Comparison of ENCODE assay signal across 4 worm cellular contexts in genomic region chrV:14505745-14506214, ce11.
TF ChIP-seq lines count a peak whose summit lies in the region.

No protein-coding gene starts in this region.

TF ChIP-seq in whole organism, L2 larva, 48 proteins besides CTCF, POLR2A, EP300 and RAD21 (continued from another document):
- TF ChIP-seq alr-1 (tag; optimal IDR thresholded peaks at IDR 0.05; lab: Kevin White, UChicago) (no peak), nhr-25 (tag; optimal IDR thresholded peaks at IDR 0.05; lab: Kevin White, UChicago) (peak; percentile 48), nhr-10 (tag; optimal IDR thresholded peaks at IDR 0.05; lab: Kevin White, UChicago) (no peak), unc-39 (tag; optimal IDR thresholded peaks at IDR 0.05; lab: Kevin White, UChicago) (no peak), elt-3 (tag; optimal IDR thresholded peaks at IDR 0.05; lab: Kevin White, UChicago) (no peak), mab-5 (tag; optimal IDR thresholded peaks at IDR 0.05; lab: Kevin White, UChicago) (no peak), nhr-23 (tag; optimal IDR thresholded peaks at IDR 0.05; lab: Kevin White, UChicago) (no peak), unc-62 (GFP tag; optimal IDR thresholded peaks at IDR 0.05; lab: Kevin White, UChicago) (no peak), elt-1 (tag; optimal IDR thresholded peaks at IDR 0.05; lab: Kevin White, UChicago) (peak; percentile 85), crh-2 (tag; optimal IDR thresholded peaks at IDR 0.05; lab: Kevin White, UChicago) (no peak), nhr-129 (tag; optimal IDR thresholded peaks at IDR 0.05; lab: Kevin White, UChicago) (no peak), unc-55 (GFP tag; optimal IDR thresholded peaks at IDR 0.05; lab: Kevin White, UChicago) (no peak), sem-4 (tag; optimal IDR thresholded peaks at IDR 0.05; lab: Kevin White, UChicago) (peak; percentile 42), ztf-1 (GFP tag; conservative IDR thresholded peaks at IDR 0.05; lab: Robert Waterston, UW) (no peak), nhr-6 (tag; optimal IDR thresholded peaks at IDR 0.05; lab: Kevin White, UChicago) (no peak), ceh-16 (tag; optimal IDR thresholded peaks at IDR 0.05; lab: Kevin White, UChicago) (peak; percentile 89), skn-1 (tag; optimal IDR thresholded peaks at IDR 0.05; lab: Kevin White, UChicago) (peak; percentile 28), ztf-11 (tag; optimal IDR thresholded peaks at IDR 0.05; lab: Kevin White, UChicago) (no peak), mbf-1 (tag; optimal IDR thresholded peaks at IDR 0.05; lab: Kevin White, UChicago) (no peak), egl-27 (tag; optimal IDR thresholded peaks at IDR 0.05; lab: Kevin White, UChicago) (peak; percentile 73), lin-11 (tag; optimal IDR thresholded peaks at IDR 0.05; lab: Kevin White, UChicago) (no peak), peb-1 (tag; optimal IDR thresholded peaks at IDR 0.05; lab: Kevin White, UChicago) (no peak), R02D3.7 (tag; optimal IDR thresholded peaks at IDR 0.05; lab: Kevin White, UChicago) (no peak), ZK546.5 (tag; optimal IDR thresholded peaks at IDR 0.05; lab: Kevin White, UChicago) (no peak), ceh-82 (tag; optimal IDR thresholded peaks at IDR 0.05; lab: Kevin White, UChicago) (no peak)

TF ChIP-seq in whole organism, L4 larva, 104 proteins besides CTCF, POLR2A, EP300 and RAD21 (continued from another document and continues in another):
- TF ChIP-seq lin-38 (GFP tag; IDR thresholded peaks at IDR 0.05; lab: Robert Waterston, UW) = no peak
- TF ChIP-seq dve-1 (tag; optimal IDR thresholded peaks at IDR 0.05; lab: Kevin White, UChicago; ENCODE audit: insufficient read depth) = peak; percentile 65
- TF ChIP-seq lin-29 (GFP tag; IDR thresholded peaks at IDR 0.05; lab: Robert Waterston, UW) = no peak
- no peak for TF ChIP-seq madf-9 (GFP tag; conservative IDR thresholded peaks at IDR 0.05; lab: Robert Waterston, UW)
- TF ChIP-seq mep-1 (tag; optimal IDR thresholded peaks at IDR 0.05; lab: Kevin White, UChicago) = peak; percentile 2
- TF ChIP-seq pqm-1 (tag; optimal IDR thresholded peaks at IDR 0.05; lab: Kevin White, UChicago) = peak; percentile 77
- peak; percentile 69 for TF ChIP-seq spr-1 (tag; optimal IDR thresholded peaks at IDR 0.05; lab: Kevin White, UChicago)
- no peak for TF ChIP-seq nhr-111 (GFP tag; optimal IDR thresholded peaks at IDR 0.05; lab: Kevin White, UChicago)
- no peak for TF ChIP-seq dpl-1 (GFP tag; optimal IDR thresholded peaks at IDR 0.05; lab: Kevin White, UChicago)
- TF ChIP-seq T20F7.1 (GFP tag; optimal IDR thresholded peaks at IDR 0.05; lab: Kevin White, UChicago) = no peak
- no peak for TF ChIP-seq lsy-2 (tag; optimal IDR thresholded peaks at IDR 0.05; lab: Kevin White, UChicago)
- no peak for TF ChIP-seq zip-11 (GFP tag; IDR thresholded peaks at IDR 0.05; lab: Robert Waterston, UW)
- no peak for TF ChIP-seq saeg-2 (GFP tag; IDR thresholded peaks at IDR 0.05; lab: Robert Waterston, UW)
- peak; percentile 84 for TF ChIP-seq nhr-28 (tag; optimal IDR thresholded peaks at IDR 0.05; lab: Kevin White, UChicago)
- peak; percentile 26 for TF ChIP-seq rbr-2 (tag; optimal IDR thresholded peaks at IDR 0.05; lab: Kevin White, UChicago)
- no peak for TF ChIP-seq ama-1 (optimal IDR thresholded peaks at IDR 0.05; lab: Kevin White, UChicago)
- no peak for TF ChIP-seq mxl-2 (GFP tag; conservative IDR thresholded peaks at IDR 0.05; lab: Robert Waterston, UW)
- TF ChIP-seq unc-39 (tag; optimal IDR thresholded peaks at IDR 0.05; lab: Kevin White, UChicago) = no peak
- TF ChIP-seq lin-1 (GFP tag; IDR thresholded peaks at IDR 0.05; lab: Robert Waterston, UW) = peak; percentile 28; the same call in 1 of the 2 replicates
- TF ChIP-seq mes-2 (tag; optimal IDR thresholded peaks at IDR 0.05; lab: Kevin White, UChicago; ENCODE audit: poor library complexity, severe bottlenecking) = peak; percentile 34
- no peak for TF ChIP-seq jun-1 (tag; optimal IDR thresholded peaks at IDR 0.05; lab: Kevin White, UChicago)
- no peak for TF ChIP-seq nhr-237 (tag; optimal IDR thresholded peaks at IDR 0.05; lab: Kevin White, UChicago)
- peak; percentile 17 for TF ChIP-seq nhr-102 (tag; optimal IDR thresholded peaks at IDR 0.05; lab: Kevin White, UChicago)
- TF ChIP-seq hlh-11 (tag; optimal IDR thresholded peaks at IDR 0.05; lab: Kevin White, UChicago) = peak; percentile 86
- TF ChIP-seq zip-2 (tag; optimal IDR thresholded peaks at IDR 0.05; lab: Kevin White, UChicago) = no peak
- no peak for TF ChIP-seq lin-39 (tag; optimal IDR thresholded peaks at IDR 0.05; lab: Kevin White, UChicago)
- TF ChIP-seq lin-15B (tag; optimal IDR thresholded peaks at IDR 0.05; lab: Kevin White, UChicago) = no peak
- peak; percentile 78 for TF ChIP-seq nhr-48 (tag; optimal IDR thresholded peaks at IDR 0.05; lab: Kevin White, UChicago)
- TF ChIP-seq madf-5 (GFP tag; IDR thresholded peaks at IDR 0.05; lab: Robert Waterston, UW) = no peak
- TF ChIP-seq snpc-1.2 (GFP tag; IDR thresholded peaks at IDR 0.05; lab: Robert Waterston, UW) = no peak
- TF ChIP-seq nhr-77 (tag; optimal IDR thresholded peaks at IDR 0.05; lab: Kevin White, UChicago) = no peak
- TF ChIP-seq Y48G9A.11 (GFP tag; IDR thresholded peaks at IDR 0.05; lab: Robert Waterston, UW) = no peak
- no peak for TF ChIP-seq gei-8 (GFP tag; optimal IDR thresholded peaks at IDR 0.05; lab: Kevin White, UChicago)
- no peak for TF ChIP-seq ceh-62 (tag; optimal IDR thresholded peaks at IDR 0.05; lab: Kevin White, UChicago)
- TF ChIP-seq fkh-10 (GFP tag; optimal IDR thresholded peaks at IDR 0.05; lab: Kevin White, UChicago) = no peak
- no peak for TF ChIP-seq Y5F2A.4 (GFP tag; optimal IDR thresholded peaks at IDR 0.05; lab: Kevin White, UChicago)
- peak; percentile 4 for TF ChIP-seq nhr-25 (tag; optimal IDR thresholded peaks at IDR 0.05; lab: Kevin White, UChicago; ENCODE audit: borderline replicate concordance, insufficient read depth)
- TF ChIP-seq lir-3 (tag; optimal IDR thresholded peaks at IDR 0.05; lab: Kevin White, UChicago) = no peak

TF ChIP-seq in whole organism, late embryonic, 69 proteins besides CTCF, POLR2A, EP300 and RAD21 (continued from another document):
- TF ChIP-seq hlh-30 (tag; optimal IDR thresholded peaks at IDR 0.05; lab: Kevin White, UChicago; ENCODE audit: insufficient read depth) (no peak), hlh-8 (tag; optimal IDR thresholded peaks at IDR 0.05; lab: Kevin White, UChicago) (no peak), ceh-6 (GFP tag; optimal IDR thresholded peaks at IDR 0.05; lab: Kevin White, UChicago) (no peak), unc-55 (GFP tag; optimal IDR thresholded peaks at IDR 0.05; lab: Kevin White, UChicago) (no peak), F13H6.1 (tag; optimal IDR thresholded peaks at IDR 0.05; lab: Kevin White, UChicago) (no peak), pros-1 (tag; optimal IDR thresholded peaks at IDR 0.05; lab: Kevin White, UChicago) (no peak), pha-4 (tag; optimal IDR thresholded peaks at IDR 0.05; lab: Kevin White, UChicago) (no peak), ceh-9 (tag; optimal IDR thresholded peaks at IDR 0.05; lab: Kevin White, UChicago) (no peak), rnt-1 (tag; optimal IDR thresholded peaks at IDR 0.05; lab: Kevin White, UChicago) (peak; percentile 45), ceh-14 (tag; optimal IDR thresholded peaks at IDR 0.05; lab: Kevin White, UChicago) (no peak), ceh-19 (GFP tag; optimal IDR thresholded peaks at IDR 0.05; lab: Kevin White, UChicago) (no peak), ceh-22 (tag; optimal IDR thresholded peaks at IDR 0.05; lab: Kevin White, UChicago) (no peak), fkh-10 (GFP tag; optimal IDR thresholded peaks at IDR 0.05; lab: Kevin White, UChicago) (no peak), madf-2 (tag; optimal IDR thresholded peaks at IDR 0.05; lab: Kevin White, UChicago) (no peak), ceh-24 (tag; optimal IDR thresholded peaks at IDR 0.05; lab: Kevin White, UChicago) (no peak), pqm-1 (tag; optimal IDR thresholded peaks at IDR 0.05; lab: Kevin White, UChicago) (no peak), lin-11 (tag; optimal IDR thresholded peaks at IDR 0.05; lab: Kevin White, UChicago) (no peak), unc-42 (tag; optimal IDR thresholded peaks at IDR 0.05; lab: Kevin White, UChicago) (no peak), tbx-2 (tag; optimal IDR thresholded peaks at IDR 0.05; lab: Kevin White, UChicago) (no peak), ceh-45 (GFP tag; IDR thresholded peaks at IDR 0.05; lab: Robert Waterston, UW) (no peak), ref-2 (tag; optimal IDR thresholded peaks at IDR 0.05; lab: Kevin White, UChicago) (peak; percentile 79), C08G9.2 (tag; optimal IDR thresholded peaks at IDR 0.05; lab: Kevin White, UChicago) (peak; percentile 16)

TF ChIP-seq in whole organism, mixed stage, embryonic, 35 proteins besides CTCF, POLR2A, EP300 and RAD21 (continued from another document):
- TF ChIP-seq elt-3 (tag; optimal IDR thresholded peaks at IDR 0.05; lab: Kevin White, UChicago) (peak; percentile 14), unc-120 (tag; optimal IDR thresholded peaks at IDR 0.05; lab: Kevin White, UChicago; ENCODE audit: poor library complexity, severe bottlenecking) (no peak), drap-1 (GFP tag; optimal IDR thresholded peaks at IDR 0.05; lab: Kevin White, UChicago) (peak; percentile 62), unc-62 (GFP tag; optimal IDR thresholded peaks at IDR 0.05; lab: Kevin White, UChicago) (no peak)
